Worm (Caenorhabditis elegans): ENCODE results near the gene mtr-4.

The mtr-4 gene

ce11 chrIV:9864778-9865177 lies 39.3 kb downstream of the mtr-4 start, which contains the start of the genes K07F5.15 and K07F5.22:
K07F5.15 (plus strand) TSS chrIV:9865078.
K07F5.22 (plus strand) TSS chrIV:9865078.
- TF ChIP-seq lin-26 (GFP tag; IDR thresholded peaks at IDR 0.05) (no peak), him-1 (tag; optimal IDR thresholded peaks at IDR 0.05) (no peak), repo-1 (tag; optimal IDR thresholded peaks at IDR 0.05) (no peak), C17E4.6 (GFP tag; IDR thresholded peaks at IDR 0.05) (no peak), lin-54 (GFP tag; optimal IDR thresholded peaks at IDR 0.05) (no peak), sdz-38 (tag; optimal IDR thresholded peaks at IDR 0.05) (no peak), ceh-100 (GFP tag; IDR thresholded peaks at IDR 0.05) (no peak)

ce11 chrIV:9866865-9867264 lies 41.4 kb downstream of the mtr-4 start:
- TF ChIP-seq dpff-1 (tag; optimal IDR thresholded peaks at IDR 0.05) (no peak), let-607 (tag; optimal IDR thresholded peaks at IDR 0.05) (no peak), F57C9.4 (tag; optimal IDR thresholded peaks at IDR 0.05) (no peak), ceh-40 (GFP tag; IDR thresholded peaks at IDR 0.05) (no peak), mxl-1 (tag; optimal IDR thresholded peaks at IDR 0.05) (no peak), attf-3 (GFP tag; conservative IDR thresholded peaks at IDR 0.05) (no peak), cebp-2 (GFP tag; IDR thresholded peaks at IDR 0.05) (no peak), aptf-3 (GFP tag; IDR thresholded peaks at IDR 0.05) (no peak), aptf-2 (GFP tag; conservative IDR thresholded peaks at IDR 0.05) (no peak), zim-3 (tag; optimal IDR thresholded peaks at IDR 0.05) (no peak), K11D2.4 (GFP tag; IDR thresholded peaks at IDR 0.05) (no peak), ztf-28 (GFP tag; IDR thresholded peaks at IDR 0.05) (no peak), sdz-38 (tag; optimal IDR thresholded peaks at IDR 0.05) (no peak), ceh-58 (GFP tag; IDR thresholded peaks at IDR 0.05) (no peak), F52B5.7 (tag; optimal IDR thresholded peaks at IDR 0.05) (no peak), him-1 (tag; optimal IDR thresholded peaks at IDR 0.05) (no peak), lin-26 (GFP tag; IDR thresholded peaks at IDR 0.05) (no peak), ztf-3 (GFP tag; optimal IDR thresholded peaks at IDR 0.05) (no peak), atf-7 (tag; optimal IDR thresholded peaks at IDR 0.05) (no peak)

ce11 chrIV:9867915-9868314 lies 42.4 kb downstream of the mtr-4 start:
- TF ChIP-seq zim-3 (tag; optimal IDR thresholded peaks at IDR 0.05) (no peak), aptf-2 (GFP tag; conservative IDR thresholded peaks at IDR 0.05) (no peak), ztf-28 (GFP tag; IDR thresholded peaks at IDR 0.05) (no peak), tbx-9 (tag; optimal IDR thresholded peaks at IDR 0.05; ENCODE audit: borderline replicate concordance) (no peak), hlh-26 (GFP tag; conservative IDR thresholded peaks at IDR 0.05) (no peak), nhr-90 (tag; optimal IDR thresholded peaks at IDR 0.05) (no peak), mcd-1 (GFP tag; IDR thresholded peaks at IDR 0.05) (no peak), let-526 (GFP tag; IDR thresholded peaks at IDR 0.05) (no peak), madf-6 (GFP tag; IDR thresholded peaks at IDR 0.05) (no peak), ceh-40 (GFP tag; IDR thresholded peaks at IDR 0.05) (no peak), C06A6.2 (GFP tag; conservative IDR thresholded peaks at IDR 0.05) (0 out of 2 replicates have a peak, but pooled peaks have one; percentile 19), atf-7 (tag; optimal IDR thresholded peaks at IDR 0.05) (no peak), nhr-80 (tag; optimal IDR thresholded peaks at IDR 0.05) (peak; percentile 3), Y79H2A.3 (GFP tag; conservative IDR thresholded peaks at IDR 0.05) (no peak), D2030.7 (GFP tag; IDR thresholded peaks at IDR 0.05) (no peak), tbp1 (GFP tag; optimal IDR thresholded peaks at IDR 0.05) (peak; percentile 3), cebp-1 (GFP tag; IDR thresholded peaks at IDR 0.05) (no peak), cebp-1 (tag; optimal IDR thresholded peaks at IDR 0.05) (peak; percentile 27), T07F8.4 (tag; optimal IDR thresholded peaks at IDR 0.05) (no peak), ZK185.1 (tag; optimal IDR thresholded peaks at IDR 0.05; ENCODE audit: poor library complexity, severe bottlenecking) (no peak), rcor-1 (GFP tag; IDR thresholded peaks at IDR 0.05) (no peak), F55B11.4 (tag; optimal IDR thresholded peaks at IDR 0.05; ENCODE audit: borderline replicate concordance, insufficient read depth) (no peak), B0035.1 (tag; optimal IDR thresholded peaks at IDR 0.05) (no peak), sdz-38 (tag; optimal IDR thresholded peaks at IDR 0.05) (no peak), nfya-2 (GFP tag; IDR thresholded peaks at IDR 0.05) (no peak), K11D2.4 (GFP tag; IDR thresholded peaks at IDR 0.05) (peak; percentile 75; the same call in 1 of the 2 replicates), egl-44 (GFP tag; IDR thresholded peaks at IDR 0.05) (no peak), F39B2.1 (GFP tag; IDR thresholded peaks at IDR 0.05) (no peak), nhr-120 (GFP tag; IDR thresholded peaks at IDR 0.05) (no peak), lin-26 (GFP tag; IDR thresholded peaks at IDR 0.05) (peak; percentile 48; the same call in 1 of the 2 replicates), ztf-18 (tag; optimal IDR thresholded peaks at IDR 0.05) (no peak)
